Worm (Caenorhabditis elegans) whole organism, late embryonic: ENCODE measurements around the gene Y41E3.8.

ENCODE experiments used
- ama-1 ChIP-seq: fragments of 150-350 bp; optimal IDR thresholded peaks from 2 replicates; lab custom pipeline; 2014
- ceh-18 ChIP-seq: sonication (generic microtip); optimal IDR thresholded peaks from 2 replicates; lab custom pipeline; 2016; ENCODE audit warnings: missing genetic modification characterization, missing compliant biosample characterization
- ceh-19 ChIP-seq: fragments of 200-800 bp; sonication (Bioruptor generic); optimal IDR thresholded peaks from 2 replicates; lab custom pipeline; 2018; ENCODE audit warnings: mild to moderate bottlenecking, missing genetic modification characterization, missing compliant biosample characterization
- ceh-24 ChIP-seq: sonication (generic microtip); optimal IDR thresholded peaks from 2 replicates; lab custom pipeline; 2016; ENCODE audit warnings: mild to moderate bottlenecking, missing genetic modification characterization, missing compliant biosample characterization
- ceh-45 ChIP-seq: fragments of 200-800 bp; sonication (Bioruptor generic); IDR thresholded peaks from 2 replicates; pipeline ENCODE4 v1.3.6; 2022; ENCODE audit warnings: missing genetic modification reagents, missing genetic modification characterization, missing compliant biosample characterization
- dmd-4 ChIP-seq: sonication (generic microtip); optimal IDR thresholded peaks from 2 replicates; lab custom pipeline; 2016; ENCODE audit warnings: borderline replicate concordance, missing genetic modification characterization, missing compliant biosample characterization
- nhr-11 ChIP-seq: fragments of 150-350 bp; optimal IDR thresholded peaks from 2 replicates; lab custom pipeline; 2014; ENCODE audit warnings: missing biosample characterization, missing genetic modification characterization
- npax-4 ChIP-seq: sonication (generic microtip); optimal IDR thresholded peaks from 2 replicates; lab custom pipeline; 2016; ENCODE audit warnings: missing genetic modification characterization, missing compliant biosample characterization
- pax-1 ChIP-seq: fragments of 150-350 bp; optimal IDR thresholded peaks from 2 replicates; lab custom pipeline; 2014; ENCODE audit warnings: missing biosample characterization, missing genetic modification characterization
- pha-4 ChIP-seq: fragments of 150-350 bp; optimal IDR thresholded peaks from 2 replicates; lab custom pipeline; 2018; ENCODE audit warnings: missing biosample characterization, missing genetic modification reagents, missing genetic modification characterization
- sox-2 ChIP-seq: fragments of 200-800 bp; sonication (Bioruptor generic); IDR thresholded peaks from 2 replicates; pipeline ENCODE4 v1.3.6; 2022; ENCODE audit warnings: missing genetic modification reagents, missing genetic modification characterization, missing compliant biosample characterization
- tbx-2 ChIP-seq: sonication (generic microtip); optimal IDR thresholded peaks from 2 replicates; lab custom pipeline; 2016; ENCODE audit warnings: missing genetic modification characterization, missing compliant biosample characterization
- ttx-3 ChIP-seq: sonication (generic microtip); optimal IDR thresholded peaks from 2 replicates; lab custom pipeline; 2016; ENCODE audit warnings: missing genetic modification reagents, missing genetic modification characterization, missing compliant biosample characterization
- zip-5 ChIP-seq: sonication (generic microtip); optimal IDR thresholded peaks from 2 replicates; lab custom pipeline; 2016; ENCODE audit warnings: missing genetic modification characterization, missing compliant biosample characterization

DNA sequence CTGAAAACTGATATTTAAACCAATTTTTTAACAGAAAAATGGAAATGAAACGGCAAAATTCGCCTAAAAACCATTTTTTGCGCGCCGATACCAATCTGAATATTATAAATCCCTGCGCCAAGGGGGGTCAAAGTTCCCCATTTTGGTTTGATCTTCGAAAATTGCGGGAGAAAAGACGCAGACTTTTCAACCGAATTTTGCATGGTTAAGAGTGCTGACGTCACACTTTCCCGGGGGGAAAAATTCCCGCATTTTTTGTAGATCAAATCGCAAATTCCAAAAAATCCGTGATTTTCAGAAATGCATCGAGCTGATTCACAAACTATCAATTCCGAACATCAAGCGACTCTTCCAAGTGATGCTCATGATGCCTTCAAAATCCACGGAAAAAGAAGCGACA, 787 bp upstream of the Y41E3.8 start:
- no peak for TF ChIP-seq sox-2
- TF ChIP-seq ama-1 (lab: Kevin White, UChicago), result no peak
- no peak for TF ChIP-seq npax-4 (tag; lab: Kevin White, UChicago)
- TF ChIP-seq nhr-11 (tag; lab: Kevin White, UChicago), result no peak
- no peak for TF ChIP-seq ceh-24 (tag; lab: Kevin White, UChicago)
- no peak for TF ChIP-seq pha-4 (tag; lab: Kevin White, UChicago)
- TF ChIP-seq tbx-2 (tag; lab: Kevin White, UChicago), result no peak
- TF ChIP-seq ttx-3 (tag; lab: Kevin White, UChicago), result no peak
- TF ChIP-seq ceh-19, result no peak
- no peak for TF ChIP-seq dmd-4 (tag; lab: Kevin White, UChicago)
- TF ChIP-seq ceh-18, result no peak
- TF ChIP-seq ceh-45 (GFP tag; lab: Robert Waterston, UW), result no peak
- no peak for TF ChIP-seq pax-1 (tag; lab: Kevin White, UChicago)
- no peak for TF ChIP-seq zip-5 (tag; lab: Kevin White, UChicago)
